Fruit fly (Drosophila melanogaster) whole organism, embryonic: Measurements from ENCODE around the gene Or85c.
A peak's percentile ranks its signal among the peaks of the same experiment; 100 is the strongest.

ENCODE experiments used
- Abd-B ChIP-seq: fragments of 200-800 bp; sonication (Bioruptor generic); optimal IDR thresholded peaks from 2 replicates; lab custom pipeline; 2018; ENCODE audit warnings: missing biosample characterization, mild to moderate bottlenecking, missing genetic modification characterization, moderate library complexity
- CG10431 ChIP-seq: fragments of 200-800 bp; sonication (Bioruptor generic); optimal IDR thresholded peaks from 3 replicates; lab custom pipeline; 2018; ENCODE audit warnings: missing biosample characterization, mild to moderate bottlenecking, missing genetic modification characterization
- CG10543 ChIP-seq: fragments of 200-800 bp; sonication (Bioruptor generic); optimal IDR thresholded peaks from 3 replicates; lab custom pipeline; 2017; ENCODE audit warnings: missing biosample characterization, mild to moderate bottlenecking, missing genetic modification characterization, moderate library complexity
- CG11247 ChIP-seq: fragments of 200-800 bp; sonication (Bioruptor generic); IDR thresholded peaks from 2 replicates; pipeline ENCODE4 v1.3.6; 2022; ENCODE audit warnings: missing biosample characterization, missing genetic modification characterization
- CG12659 ChIP-seq: fragments of 200-800 bp; sonication (Bioruptor generic); optimal IDR thresholded peaks from 3 replicates; lab custom pipeline; 2017; ENCODE audit warnings: mild to moderate bottlenecking, missing biosample characterization, missing genetic modification reagents, missing genetic modification characterization
- CG13123 ChIP-seq: fragments of 200-800 bp; sonication (Bioruptor generic); optimal IDR thresholded peaks from 2 replicates; lab custom pipeline; 2016; ENCODE audit warnings: missing biosample characterization, missing genetic modification characterization
- CG13287 ChIP-seq: fragments of 200-800 bp; sonication (Bioruptor generic); IDR thresholded peaks from 2 replicates; pipeline ENCODE4 v1.3.6; 2022; ENCODE audit warnings: missing biosample characterization, missing genetic modification characterization; ENCODE audit not compliant: partially characterized antibody
- CG15011 ChIP-seq: fragments of 200-800 bp; sonication (Bioruptor generic); optimal IDR thresholded peaks from 3 replicates; lab custom pipeline; 2018; ENCODE audit warnings: missing biosample characterization, mild to moderate bottlenecking, missing genetic modification characterization
- CG1529 ChIP-seq: fragments of 200-800 bp; sonication (Bioruptor generic); optimal IDR thresholded peaks from 3 replicates; lab custom pipeline; 2018; ENCODE audit warnings: missing biosample characterization, missing genetic modification characterization
- CG2889 ChIP-seq: fragments of 200-800 bp; sonication (Bioruptor generic); IDR thresholded peaks from 3 replicates; pipeline ENCODE4 v1.3.6; 2022; ENCODE audit warnings: missing biosample characterization, missing genetic modification characterization
- CG3163 ChIP-seq: fragments of 200-800 bp; sonication (Bioruptor generic); optimal IDR thresholded peaks from 3 replicates; lab custom pipeline; 2016; ENCODE audit warnings: missing biosample characterization, missing genetic modification characterization
- CG34376 ChIP-seq: fragments of 200-800 bp; sonication (Bioruptor generic); optimal IDR thresholded peaks from 2 replicates; lab custom pipeline; 2018; ENCODE audit warnings: missing biosample characterization, mild to moderate bottlenecking, missing genetic modification characterization
- CG3838 ChIP-seq: fragments of 200-800 bp; sonication (Bioruptor generic); optimal IDR thresholded peaks from 3 replicates; lab custom pipeline; 2016; ENCODE audit warnings: missing biosample characterization, missing genetic modification characterization
- CG4360 ChIP-seq: fragments of 200-800 bp; sonication (Bioruptor generic); IDR thresholded peaks from 2 replicates; pipeline ENCODE4 v1.3.6; 2022; ENCODE audit warnings: missing biosample characterization, missing genetic modification characterization
- CG4707 ChIP-seq: fragments of 200-800 bp; sonication (Bioruptor generic); optimal IDR thresholded peaks from 2 replicates; lab custom pipeline; 2018; ENCODE audit warnings: missing biosample characterization, mild to moderate bottlenecking, missing genetic modification characterization, moderate library complexity
- CG6654 ChIP-seq: fragments of 200-800 bp; sonication (Bioruptor generic); optimal IDR thresholded peaks from 2 replicates; lab custom pipeline; 2017; ENCODE audit warnings: missing biosample characterization, mild to moderate bottlenecking, missing genetic modification characterization
- CG6791 ChIP-seq: fragments of 200-800 bp; sonication (Bioruptor generic); IDR thresholded peaks from 3 replicates; pipeline ENCODE4 v1.3.6; 2022; ENCODE audit warnings: missing biosample characterization, missing genetic modification characterization; ENCODE audit not compliant: partially characterized antibody
- CG8359 ChIP-seq: fragments of 200-800 bp; sonication (Bioruptor generic); optimal IDR thresholded peaks from 2 replicates; lab custom pipeline; 2017; ENCODE audit warnings: missing biosample characterization, mild to moderate bottlenecking, missing genetic modification characterization, borderline replicate concordance
- Camta ChIP-seq: fragments of 200-800 bp; sonication (Bioruptor generic); optimal IDR thresholded peaks from 2 replicates; lab custom pipeline; 2016; ENCODE audit warnings: missing biosample characterization, missing genetic modification characterization
- Deaf1 ChIP-seq: fragments of 200-800 bp; optimal IDR thresholded peaks from 3 replicates; lab custom pipeline; 2019; ENCODE audit warnings: missing biosample characterization, mild to moderate bottlenecking, missing genetic modification characterization, moderate library complexity
- Dip3 ChIP-seq: fragments of 200-800 bp; sonication (Bioruptor generic); optimal IDR thresholded peaks from 3 replicates; lab custom pipeline; 2016; ENCODE audit warnings: missing biosample characterization, missing genetic modification characterization
- E2f1 ChIP-seq: fragments of 200-800 bp; sonication (Bioruptor generic); IDR thresholded peaks from 2 replicates; pipeline ENCODE4 v1.3.6; 2022; ENCODE audit warnings: missing biosample characterization, missing genetic modification characterization
- HLH54F ChIP-seq: fragments of 200-800 bp; sonication (Bioruptor generic); optimal IDR thresholded peaks from 3 replicates; lab custom pipeline; 2016; ENCODE audit warnings: missing biosample characterization, missing genetic modification characterization
- Hmx ChIP-seq: fragments of 200-800 bp; sonication (Bioruptor generic); optimal IDR thresholded peaks from 2 replicates; lab custom pipeline; 2016; ENCODE audit warnings: missing biosample characterization, missing genetic modification characterization
- Jarid2 ChIP-seq: fragments of 200-800 bp; sonication (Bioruptor generic); optimal IDR thresholded peaks from 3 replicates; lab custom pipeline; 2017; ENCODE audit warnings: mild to moderate bottlenecking, missing biosample characterization, missing genetic modification reagents, missing genetic modification characterization
- Kr ChIP-seq: fragments of 200-800 bp; sonication (Bioruptor generic); optimal IDR thresholded peaks from 2 replicates; lab custom pipeline; 2017; ENCODE audit warnings: missing biosample characterization, mild to moderate bottlenecking, missing genetic modification characterization
- Lhr ChIP-seq: fragments of 200-800 bp; sonication (Bioruptor generic); optimal IDR thresholded peaks from 3 replicates; lab custom pipeline; 2017; ENCODE audit warnings: mild to moderate bottlenecking, missing biosample characterization, missing genetic modification reagents, missing genetic modification characterization
- Lpt ChIP-seq: fragments of >200 bp; optimal IDR thresholded peaks from 2 replicates; lab custom pipeline; 2018; ENCODE audit warnings: missing biosample characterization, missing genetic modification characterization
- Med ChIP-seq: fragments of 200-800 bp; sonication (Bioruptor generic); peaks from one replicate; lab custom pipeline; 2016; ENCODE audit warnings: missing biosample characterization, missing genetic modification characterization, mild to moderate bottlenecking, inconsistent platforms, moderate library complexity
- Nf-YC ChIP-seq: fragments of 200-800 bp; optimal IDR thresholded peaks from 3 replicates; lab custom pipeline; 2019; ENCODE audit warnings: missing biosample characterization, mild to moderate bottlenecking, missing genetic modification characterization, moderate library complexity
- Sin3A ChIP-seq: fragments of >200 bp; optimal IDR thresholded peaks from 2 replicates; lab custom pipeline; 2018
- Trl ChIP-seq, 3 experiments: fragments of >200 bp in 2 of 3; fragments of 200-800 bp in 1 of 3; sonication (Bioruptor generic) in 1 of 3; optimal IDR thresholded peaks; 2 replicates in 1 of 3; 3 replicates in 2 of 3; lab custom pipeline; 2016 to 2017; ENCODE audit warnings: missing biosample characterization in 1 of 3, missing genetic modification characterization in 1 of 3
- cato ChIP-seq: fragments of 200-800 bp; sonication (Bioruptor generic); optimal IDR thresholded peaks from 2 replicates; lab custom pipeline; 2016; ENCODE audit warnings: missing biosample characterization, missing genetic modification characterization, borderline replicate concordance
- cg ChIP-seq: fragments of 200-800 bp; sonication (Bioruptor generic); optimal IDR thresholded peaks from 3 replicates; lab custom pipeline; 2019; ENCODE audit warnings: missing biosample characterization, mild to moderate bottlenecking, missing genetic modification characterization, moderate library complexity
- cwo ChIP-seq: fragments of 200-800 bp; sonication (Bioruptor generic); optimal IDR thresholded peaks from 3 replicates; lab custom pipeline; 2017; ENCODE audit warnings: missing biosample characterization, missing genetic modification characterization, mild to moderate bottlenecking, moderate library complexity, missing genetic modification reagents
- exex ChIP-seq: fragments of 200-800 bp; sonication (Bioruptor generic); optimal IDR thresholded peaks from 4 replicates; lab custom pipeline; 2018; ENCODE audit warnings: missing biosample characterization, mild to moderate bottlenecking, missing genetic modification characterization, moderate library complexity
- grn ChIP-seq: fragments of 200-800 bp; sonication (Bioruptor generic); optimal IDR thresholded peaks from 3 replicates; lab custom pipeline; 2017; ENCODE audit warnings: missing biosample characterization, missing genetic modification characterization
- kah ChIP-seq: fragments of 200-800 bp; sonication (Bioruptor generic); optimal IDR thresholded peaks from 2 replicates; lab custom pipeline; 2018; ENCODE audit warnings: missing biosample characterization, mild to moderate bottlenecking, missing genetic modification characterization
- mirr ChIP-seq: fragments of 200-800 bp; sonication (Bioruptor generic); optimal IDR thresholded peaks from 3 replicates; lab custom pipeline; 2018; ENCODE audit warnings: missing biosample characterization, mild to moderate bottlenecking, missing genetic modification characterization
- nom ChIP-seq: fragments of 200-800 bp; sonication (Bioruptor generic); optimal IDR thresholded peaks from 2 replicates; lab custom pipeline; 2017; ENCODE audit warnings: missing biosample characterization, missing genetic modification characterization, mild to moderate bottlenecking, moderate library complexity, missing genetic modification reagents
- peb ChIP-seq: fragments of 200-800 bp; sonication (Bioruptor generic); IDR thresholded peaks from 2 replicates; pipeline ENCODE4 v1.3.6; 2022; ENCODE audit warnings: missing biosample characterization, missing genetic modification characterization
- phol ChIP-seq: fragments of 200-800 bp; sonication (Bioruptor generic); optimal IDR thresholded peaks from 3 replicates; lab custom pipeline; 2018; ENCODE audit warnings: missing biosample characterization, mild to moderate bottlenecking, missing genetic modification characterization, moderate library complexity
- scrt ChIP-seq: fragments of 200-800 bp; sonication (Bioruptor generic); optimal IDR thresholded peaks from 2 replicates; lab custom pipeline; 2018; ENCODE audit warnings: missing biosample characterization, mild to moderate bottlenecking, missing genetic modification characterization, moderate library complexity
- sd ChIP-seq: fragments of 200-800 bp; sonication (Bioruptor generic); optimal IDR thresholded peaks from 3 replicates; lab custom pipeline; 2018; ENCODE audit warnings: missing biosample characterization, mild to moderate bottlenecking, missing genetic modification characterization, moderate library complexity
- sug ChIP-seq: fragments of 200-800 bp; optimal IDR thresholded peaks from 2 replicates; lab custom pipeline; 2019; ENCODE audit warnings: missing biosample characterization, mild to moderate bottlenecking, missing genetic modification characterization, moderate library complexity
- vnd ChIP-seq: fragments of 200-800 bp; sonication (Bioruptor generic); IDR thresholded peaks from 3 replicates; pipeline ENCODE4 v1.3.6; 2022; ENCODE audit warnings: missing biosample characterization, missing genetic modification characterization; ENCODE audit not compliant: partially characterized antibody
- z ChIP-seq: fragments of 200-800 bp; sonication (Bioruptor generic); IDR thresholded peaks from 3 replicates; pipeline ENCODE4 v1.3.6; 2022; ENCODE audit warnings: missing biosample characterization, missing genetic modification characterization
- zen ChIP-seq: fragments of 200-800 bp; sonication (Bioruptor generic); optimal IDR thresholded peaks from 3 replicates; lab custom pipeline; 2018; ENCODE audit warnings: missing biosample characterization, mild to moderate bottlenecking, missing genetic modification characterization, moderate library complexity
- zen2 ChIP-seq: fragments of 200-800 bp; sonication (Bioruptor generic); IDR thresholded peaks from 3 replicates; pipeline ENCODE4 v1.3.6; 2022; ENCODE audit warnings: missing biosample characterization, missing genetic modification characterization; ENCODE audit not compliant: partially characterized antibody

Or85c gene

dm6 chr3R:8523668-8524067, 10.8 kb upstream of the Or85c start, which contains the start of gene CG31259 (continued):
- peak; percentile 86 for TF ChIP-seq CG3163
- peak; percentile 28 for TF ChIP-seq exex (tag; lab: Kevin White, UChicago)
- peak; percentile 86 for TF ChIP-seq cwo (GFP tag; lab: Kevin White, UChicago)
- no peak for TF ChIP-seq CG6791 (GFP tag; lab: Robert Waterston, UW)
- TF ChIP-seq sd (tag; lab: Kevin White, UChicago) = peak; percentile 68
- TF ChIP-seq CG4360 (GFP tag; lab: Robert Waterston, UW) = no peak
- peak; percentile 50; the same call in 1 of the 3 replicates for TF ChIP-seq vnd (GFP tag; lab: Robert Waterston, UW)
- TF ChIP-seq CG1529 = no peak
- no peak for TF ChIP-seq z
- TF ChIP-seq zen2 (GFP tag; lab: Robert Waterston, UW) = no peak
- no peak for TF ChIP-seq CG3838 (GFP tag; lab: Kevin White, UChicago)
- no peak for TF ChIP-seq CG13123 (GFP tag; lab: Kevin White, UChicago)
- TF ChIP-seq nom (GFP tag; lab: Kevin White, UChicago) = no peak
- TF ChIP-seq Jarid2 (GFP tag; lab: Kevin White, UChicago) = no peak
- no peak for TF ChIP-seq cg (GFP tag; lab: Kevin White, UChicago)
- TF ChIP-seq Lpt (GFP tag; lab: Kevin White, UChicago) = no peak
- no peak for TF ChIP-seq CG15011 (GFP tag; lab: Kevin White, UChicago)
- no peak for TF ChIP-seq zen (tag; lab: Kevin White, UChicago)
- peak; percentile 1 for TF ChIP-seq CG10543 (GFP tag; lab: Kevin White, UChicago)
- TF ChIP-seq CG12659 = no peak
- peak; percentile 39 for TF ChIP-seq CG34376
- TF ChIP-seq sug (tag; lab: Kevin White, UChicago) = peak; percentile 86
- TF ChIP-seq Deaf1 (tag; lab: Kevin White, UChicago) = peak; percentile 86
- TF ChIP-seq Abd-B = no peak
- peak; percentile 66 for TF ChIP-seq Med (GFP tag; lab: Kevin White, UChicago)
- no peak for TF ChIP-seq peb

dm6 chr3R:8521499-8521898, 8.7 kb upstream of the Or85c start, which contains the start of gene CG31454:
Gene CG31454 (plus strand): TSS chr3R:8521658.
- no peak for TF ChIP-seq CG4707 (GFP tag; lab: Kevin White, UChicago)
- no peak for TF ChIP-seq CG8359 (GFP tag; lab: Kevin White, UChicago)
- TF ChIP-seq Camta (GFP tag; lab: Kevin White, UChicago) = no peak
- TF ChIP-seq CG10431 (GFP tag; lab: Kevin White, UChicago) = no peak
- TF ChIP-seq HLH54F (GFP tag; lab: Kevin White, UChicago) = no peak
- TF ChIP-seq Lhr (GFP tag; lab: Kevin White, UChicago) = no peak
- TF ChIP-seq phol = no peak
- TF ChIP-seq CG11247 (GFP tag; lab: Robert Waterston, UW) = no peak
- TF ChIP-seq exex (tag; lab: Kevin White, UChicago) = peak; percentile 76
- no peak for TF ChIP-seq Kr (GFP tag; lab: Kevin White, UChicago)
- peak; percentile 60 for TF ChIP-seq Med (GFP tag; lab: Kevin White, UChicago)
- TF ChIP-seq mirr (GFP tag; lab: Kevin White, UChicago) = peak; percentile 73
- TF ChIP-seq Dip3 (GFP tag; lab: Kevin White, UChicago) = no peak
- peak; percentile 6 for TF ChIP-seq sd (tag; lab: Kevin White, UChicago)
- TF ChIP-seq sug (tag; lab: Kevin White, UChicago) = peak; percentile 78
- no peak for TF ChIP-seq Sin3A
- no peak for TF ChIP-seq scrt (GFP tag; lab: Kevin White, UChicago)
- no peak for TF ChIP-seq CG13287 (GFP tag; lab: Robert Waterston, UW)
- TF ChIP-seq CG34376 = peak; percentile 86
- no peak for TF ChIP-seq Hmx (GFP tag; lab: Kevin White, UChicago)
- no peak for TF ChIP-seq E2f1 (GFP tag; lab: Robert Waterston, UW)
- no peak for TF ChIP-seq Nf-YC (tag; lab: Kevin White, UChicago)
- no peak for TF ChIP-seq CG6654
- TF ChIP-seq cato (GFP tag; lab: Kevin White, UChicago) = no peak
- TF ChIP-seq grn (GFP tag; lab: Kevin White, UChicago) = peak; percentile 17
- no peak for TF ChIP-seq peb
- TF ChIP-seq cwo (GFP tag; lab: Kevin White, UChicago) = peak; percentile 23
- no peak for TF ChIP-seq Trl (optimal IDR thresholded peaks at IDR 0.05; lab: Kevin White, UChicago)
- TF ChIP-seq Trl (GFP tag; optimal IDR thresholded peaks at IDR 0.05; lab: Kevin White, UChicago) = no peak
- TF ChIP-seq kah (GFP tag; lab: Kevin White, UChicago) = peak; percentile 16
- TF ChIP-seq CG2889 (GFP tag; lab: Robert Waterston, UW) = no peak
